Fruit fly (Drosophila melanogaster): Measurements from ENCODE around the gene CG7368.

Gene CG7368

dm6 chr3L:11627819-11628483 is 30.9 kb downstream of the CG7368 start, which contains the start of gene Apt1 (continued):
- TF ChIP-seq unc-4 (GFP tag; IDR thresholded peaks at IDR 0.05; ENCODE audit: partially characterized antibody) (peak; percentile 94), Lhr (GFP tag; optimal IDR thresholded peaks at IDR 0.05) (peak; percentile 14), bbx (GFP tag; IDR thresholded peaks at IDR 0.05; ENCODE audit: partially characterized antibody) (peak; percentile 97), CG7963 (GFP tag; IDR thresholded peaks at IDR 0.05; ENCODE audit: partially characterized antibody) (peak; percentile 96), sob (GFP tag; IDR thresholded peaks at IDR 0.05) (peak; percentile 52), Lpt (GFP tag; optimal IDR thresholded peaks at IDR 0.05) (no peak), Hr51 (GFP tag; optimal IDR thresholded peaks at IDR 0.05) (no peak), CG1647 (GFP tag; optimal IDR thresholded peaks at IDR 0.05) (no peak), CG13287 (GFP tag; IDR thresholded peaks at IDR 0.05; ENCODE audit: partially characterized antibody) (peak; percentile 97), CG14860 (GFP tag; IDR thresholded peaks at IDR 0.05; ENCODE audit: partially characterized antibody) (peak; percentile 96), CG15514 (GFP tag; optimal IDR thresholded peaks at IDR 0.05) (peak; percentile 65), CG4617 (GFP tag; optimal IDR thresholded peaks at IDR 0.05; ENCODE audit: borderline replicate concordance) (peak; percentile 41), dpn (GFP tag; optimal IDR thresholded peaks at IDR 0.05) (no peak), CG14710 (tag; optimal IDR thresholded peaks at IDR 0.05) (peak; percentile 19), trem (tag; optimal IDR thresholded peaks at IDR 0.05) (peak; percentile 19), Camta (GFP tag; optimal IDR thresholded peaks at IDR 0.05) (no peak), CG17328 (GFP tag; IDR thresholded peaks at IDR 0.05) (no peak), sqz (GFP tag; optimal IDR thresholded peaks at IDR 0.05) (no peak), da (GFP tag; optimal IDR thresholded peaks at IDR 0.05) (no peak), fru (optimal IDR thresholded peaks at IDR 0.05) (no peak), ap (GFP tag; IDR thresholded peaks at IDR 0.05) (no peak), CG2116 (GFP tag; optimal IDR thresholded peaks at IDR 0.05) (peak; percentile 65), Spps (tag; optimal IDR thresholded peaks at IDR 0.05) (no peak), klu (GFP tag; IDR thresholded peaks at IDR 0.05) (no peak), her (GFP tag; optimal IDR thresholded peaks at IDR 0.05) (no peak), B-H2 (GFP tag; optimal IDR thresholded peaks at IDR 0.05) (no peak), CG9932 (GFP tag; IDR thresholded peaks at IDR 0.05) (peak; percentile 58; the same call in 1 of the 2 replicates), bowl (GFP tag; IDR thresholded peaks at IDR 0.05) (no peak), slbo (GFP tag; IDR thresholded peaks at IDR 0.05) (no peak; the same call in 1 of the 2 replicates), Gug (GFP tag; IDR thresholded peaks at IDR 0.05) (peak; percentile 35; the same call in 1 of the 4 replicates), salm (tag; optimal IDR thresholded peaks at IDR 0.05) (no peak), pan (optimal IDR thresholded peaks at IDR 0.05) (no peak), pan (GFP tag; optimal IDR thresholded peaks at IDR 0.05 in 1 of 2, IDR thresholded peaks at IDR 0.05 in 1 of 2) (no peak), CG6791 (GFP tag; IDR thresholded peaks at IDR 0.05; ENCODE audit: partially characterized antibody) (peak; percentile 98), CG7987 (GFP tag; optimal IDR thresholded peaks at IDR 0.05) (no peak), phol (tag; optimal IDR thresholded peaks at IDR 0.05) (peak; percentile 21), wek (GFP tag; optimal IDR thresholded peaks at IDR 0.05) (no peak), CG31441 (GFP tag; IDR thresholded peaks at IDR 0.05) (no peak), CG6254 (GFP tag; optimal IDR thresholded peaks at IDR 0.05) (no peak), Sry-δ (GFP tag; optimal IDR thresholded peaks at IDR 0.05) (peak; percentile 94), eve (GFP tag; optimal IDR thresholded peaks at IDR 0.05) (no peak), Optix (GFP tag; IDR thresholded peaks at IDR 0.05) (no peak), ATbp (GFP tag; optimal IDR thresholded peaks at IDR 0.05) (no peak), CG11695 (GFP tag; IDR thresholded peaks at IDR 0.05) (no peak), CG14050 (GFP tag; IDR thresholded peaks at IDR 0.05) (no peak), Hey (tag; optimal IDR thresholded peaks at IDR 0.05) (no peak), HLH4C (GFP tag; IDR thresholded peaks at IDR 0.05; ENCODE audit: partially characterized antibody) (peak; percentile 96), gem (tag; optimal IDR thresholded peaks at IDR 0.05) (no peak), MESR4 (GFP tag; optimal IDR thresholded peaks at IDR 0.05) (peak; percentile 76), CG10565 (GFP tag; optimal IDR thresholded peaks at IDR 0.05) (no peak)

Measured in whole organism, embryonic.